Fruit fly (Drosophila melanogaster): Measurements from ENCODE around the gene CG10587.

Gene CG10587

DNA sequence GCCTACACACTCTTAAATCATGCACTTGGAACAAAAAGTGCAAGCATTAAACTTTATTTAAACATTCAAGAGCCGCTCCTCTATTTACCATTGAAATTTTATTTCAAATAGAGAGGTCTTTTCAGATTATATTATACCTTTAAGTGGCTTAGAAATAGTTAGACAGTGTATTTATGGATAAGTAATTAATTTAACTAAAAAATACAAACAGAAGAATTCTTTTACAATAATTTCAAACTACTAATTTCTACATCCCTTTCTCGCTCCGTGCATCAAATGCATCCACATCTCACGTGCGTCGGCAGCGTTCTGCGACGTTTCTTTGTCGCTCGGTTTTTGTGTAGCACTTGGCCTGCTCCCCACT, 12.2 kb downstream of the CG10587 start:
- no peak for TF ChIP-seq noc (tag; optimal IDR thresholded peaks at IDR 0.05)

dm6 chr3L:20949371-20950135, 12.8 kb downstream of the CG10587 start, which contains the start of gene fng:
Gene fng (minus strand): TSS chr3L:20949512.
- no peak for TF ChIP-seq noc (tag; optimal IDR thresholded peaks at IDR 0.05)

- no peak for TF ChIP-seq noc (tag; optimal IDR thresholded peaks at IDR 0.05)
Observed at dm6 chr3L:20948404-20948803, 14.0 kb downstream of the CG10587 start.

DNA sequence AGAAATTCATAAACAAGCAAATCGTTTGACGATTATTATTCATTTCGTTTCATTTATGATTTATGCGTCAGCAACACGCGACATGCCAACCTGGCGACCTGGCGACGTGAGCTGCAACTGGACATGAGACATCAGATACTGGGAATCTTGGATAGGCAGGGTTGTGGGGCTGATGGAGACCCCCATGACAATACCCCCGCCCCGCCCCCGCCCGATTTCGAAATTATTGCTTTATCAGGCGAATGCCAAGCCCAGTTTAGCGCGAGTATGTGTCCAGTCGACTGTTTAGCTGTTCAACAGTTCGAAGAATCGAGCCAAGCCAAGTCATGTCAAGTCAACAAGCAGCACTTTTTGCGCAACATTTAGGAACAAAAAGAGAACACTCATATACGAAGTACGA, 15.4 kb downstream of the CG10587 start:
- TF ChIP-seq noc (tag; optimal IDR thresholded peaks at IDR 0.05), result no peak

DNA sequence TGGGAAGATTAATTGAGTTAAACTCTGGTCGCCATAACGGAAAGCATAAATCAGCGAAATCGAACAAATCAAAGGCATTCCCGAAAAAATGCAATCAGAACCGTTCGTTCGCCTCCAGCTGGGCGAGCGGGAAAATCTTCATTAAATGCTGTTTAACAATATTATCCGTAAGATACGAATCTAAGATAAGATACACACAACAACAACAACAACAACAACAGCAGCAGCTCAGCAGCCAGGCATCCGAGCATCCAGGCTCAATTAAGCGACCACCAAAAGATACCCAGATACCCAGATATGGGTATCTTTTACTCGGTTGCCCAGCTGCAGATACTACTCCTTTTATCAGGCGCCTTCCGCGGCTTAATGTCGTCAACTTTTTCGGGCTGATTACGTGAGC, 16.3 kb downstream of the CG10587 start:
- TF ChIP-seq noc (tag; optimal IDR thresholded peaks at IDR 0.05), result no peak

DNA sequence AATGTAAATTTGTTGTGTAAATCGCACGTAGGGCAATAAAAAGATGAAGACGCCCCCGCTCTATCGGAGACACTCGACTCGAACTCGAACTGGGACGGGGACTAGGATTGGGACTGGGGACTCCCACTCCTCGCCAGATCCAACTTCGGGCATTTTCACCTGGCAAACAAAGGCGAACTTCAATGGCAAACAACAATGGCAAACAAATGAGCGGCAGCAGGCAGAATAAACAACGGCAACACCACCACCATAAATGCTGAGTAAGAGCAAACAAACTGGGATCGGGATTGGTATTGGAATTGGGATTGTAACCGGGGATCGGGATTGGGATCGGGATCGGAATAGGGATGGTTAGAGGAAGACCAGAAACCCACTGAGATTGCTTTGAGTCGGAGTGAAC, 18.2 kb downstream of the CG10587 start:
- TF ChIP-seq noc (tag; optimal IDR thresholded peaks at IDR 0.05), result no peak

DNA sequence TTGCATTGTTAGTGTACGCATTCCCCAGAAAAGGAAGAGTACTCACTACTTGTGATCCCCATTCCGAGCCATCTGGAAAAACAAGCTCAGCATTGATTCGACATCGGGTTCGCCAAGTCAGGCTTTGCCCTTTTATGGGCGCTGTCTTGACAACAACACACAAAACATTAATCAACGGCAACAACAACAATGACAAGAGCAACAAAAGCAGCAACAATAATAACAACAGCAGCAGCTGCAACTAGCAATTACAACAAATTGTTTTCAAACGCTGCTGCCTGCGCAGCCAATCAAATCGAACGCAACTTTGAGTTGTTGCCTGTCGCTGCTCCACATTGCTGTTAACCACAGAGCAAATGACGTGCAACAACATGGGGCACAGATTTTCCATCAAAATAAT, 20.3 kb downstream of the CG10587 start:
- TF ChIP-seq noc (tag; optimal IDR thresholded peaks at IDR 0.05), result no peak

- no peak for TF ChIP-seq noc (tag; optimal IDR thresholded peaks at IDR 0.05)
Observed at dm6 chr3L:20933706-20934105, 28.6 kb downstream of the CG10587 start.

DNA sequence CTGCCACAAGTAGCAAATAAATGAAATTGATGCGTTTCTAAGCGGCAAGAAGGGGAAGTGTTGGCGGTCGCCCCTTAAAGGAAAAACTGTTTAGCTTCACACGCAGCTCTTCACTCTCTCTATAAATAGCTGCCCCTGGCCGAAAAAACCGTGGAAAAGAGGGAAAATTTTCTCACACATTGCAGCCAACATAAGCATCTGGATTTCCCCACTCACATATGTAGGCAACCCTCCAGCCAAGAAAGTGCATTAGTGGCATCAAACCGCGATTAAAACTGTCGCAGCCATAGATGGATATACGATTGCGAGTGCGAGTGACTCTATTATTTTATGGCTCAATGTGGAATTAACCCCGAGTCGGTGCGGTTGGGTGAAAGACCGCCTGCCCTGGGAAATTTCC, 29.8 kb downstream of the CG10587 start:
- no peak for TF ChIP-seq noc (tag; optimal IDR thresholded peaks at IDR 0.05)

- no peak for TF ChIP-seq noc (tag; optimal IDR thresholded peaks at IDR 0.05)
Observed at dm6 chr3L:20931510-20931909, 30.8 kb downstream of the CG10587 start.

dm6 chr3L:20930059-20930785, 32.1 kb downstream of the CG10587 start:
- TF ChIP-seq noc (tag; optimal IDR thresholded peaks at IDR 0.05), result no peak

DNA sequence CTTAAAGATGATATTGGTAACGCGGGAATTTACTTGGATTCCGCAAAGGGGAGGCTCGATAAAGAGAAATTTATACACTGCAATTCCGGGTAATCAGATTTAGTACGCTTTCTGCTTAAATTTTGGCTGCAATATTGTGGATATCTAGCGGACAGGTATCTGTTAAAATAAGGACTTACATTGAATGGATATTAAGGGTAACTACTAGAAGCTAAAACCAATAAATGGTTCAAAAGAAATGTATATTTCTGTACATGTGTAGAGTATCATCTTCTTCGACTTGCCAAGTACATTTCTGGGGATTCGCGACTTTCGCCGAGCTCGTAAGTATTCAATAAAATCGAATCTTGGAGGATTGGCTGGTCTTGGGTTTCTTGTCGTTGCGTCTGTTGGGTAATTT, 32.9 kb downstream of the CG10587 start:
- TF ChIP-seq noc (tag; optimal IDR thresholded peaks at IDR 0.05), result no peak

DNA sequence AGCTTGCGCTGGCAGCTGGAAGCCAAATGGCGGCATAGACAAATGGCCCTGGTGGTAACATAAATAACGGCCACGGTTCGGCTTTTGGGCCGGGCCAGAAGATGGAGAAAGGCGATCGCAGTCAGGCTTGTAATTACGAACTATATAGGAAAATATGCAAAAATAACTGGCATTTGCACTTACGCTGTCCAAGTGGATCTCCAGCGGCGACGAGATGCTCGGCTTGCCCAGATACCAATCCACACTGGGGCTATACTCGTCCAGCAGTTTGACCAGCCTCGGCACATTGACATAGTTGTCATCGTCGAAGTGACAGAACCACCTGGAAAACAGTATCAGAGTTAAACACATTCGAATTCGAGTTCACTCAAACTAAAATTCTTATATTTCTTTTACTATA, 34.8 kb downstream of the CG10587 start, which contains the start of gene CG10589:
TSS of gene CG10589 (plus strand) at position 301 of the 400 bp plus-strand sequence.
- TF ChIP-seq noc (tag; optimal IDR thresholded peaks at IDR 0.05), result no peak

- no peak for TF ChIP-seq noc (tag; optimal IDR thresholded peaks at IDR 0.05)
Observed at dm6 chr3L:20923030-20923591, 39.2 kb downstream of the CG10587 start.

- TF ChIP-seq noc (tag; optimal IDR thresholded peaks at IDR 0.05), result no peak
Observed at dm6 chr3L:20922279-20922830, 40.0 kb downstream of the CG10587 start.

dm6 chr3L:20921859-20922258, 40.5 kb downstream of the CG10587 start:
- TF ChIP-seq noc (tag; optimal IDR thresholded peaks at IDR 0.05), result no peak

DNA sequence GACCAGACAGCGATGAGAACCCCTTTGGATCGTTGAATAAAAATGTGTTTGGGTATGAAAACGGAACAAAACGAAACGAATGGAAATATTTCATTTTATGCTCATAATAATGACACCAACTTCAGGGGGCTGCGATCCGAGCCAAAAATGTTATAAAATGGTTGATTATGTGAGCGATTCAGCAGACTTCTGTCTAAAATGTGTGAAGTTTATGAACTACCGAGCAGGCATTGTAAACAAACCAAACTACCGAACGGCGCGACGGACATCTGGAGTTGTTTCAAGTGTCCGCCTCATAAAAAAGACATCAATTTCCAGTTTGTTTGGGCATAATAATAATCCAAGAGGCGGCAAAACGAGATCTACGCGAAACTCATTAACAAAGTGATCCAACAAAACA, 41.9 kb downstream of the CG10587 start:
- TF ChIP-seq noc (tag; optimal IDR thresholded peaks at IDR 0.05), result no peak
